Worm (Caenorhabditis elegans) whole organism, L3 larva: Measurements from ENCODE around the gene Y48D7A.1.

ENCODE experiments used
- ZK546.5 ChIP-seq: sonication (generic microtip); optimal IDR thresholded peaks from 2 replicates; lab custom pipeline; 2017; ENCODE audit warnings: missing biosample characterization, missing genetic modification characterization
- aly-2 ChIP-seq: fragments of 150-350 bp; optimal IDR thresholded peaks from 2 replicates; lab custom pipeline; 2014; ENCODE audit warnings: missing biosample characterization, missing genetic modification characterization
- ceh-16 ChIP-seq: sonication (generic microtip); optimal IDR thresholded peaks from 2 replicates; lab custom pipeline; 2017; ENCODE audit warnings: missing biosample characterization, missing genetic modification characterization
- ceh-82 ChIP-seq: fragments of 150-350 bp; optimal IDR thresholded peaks from 2 replicates; lab custom pipeline; 2014; ENCODE audit warnings: missing biosample characterization, missing genetic modification characterization
- elt-1 ChIP-seq: fragments of 150-350 bp; optimal IDR thresholded peaks from 2 replicates; lab custom pipeline; 2014; ENCODE audit warnings: missing biosample characterization, missing genetic modification characterization
- fos-1 ChIP-seq: fragments of 150-350 bp; optimal IDR thresholded peaks from 2 replicates; lab custom pipeline; 2014; ENCODE audit warnings: missing biosample characterization, missing genetic modification characterization
- lin-15B ChIP-seq: fragments of 150-350 bp; optimal IDR thresholded peaks from 2 replicates; lab custom pipeline; 2014; ENCODE audit warnings: missing biosample characterization, missing genetic modification characterization
- mdl-1 ChIP-seq: fragments of 150-350 bp; optimal IDR thresholded peaks from 2 replicates; lab custom pipeline; 2014; ENCODE audit warnings: missing biosample characterization, missing genetic modification characterization
- nhr-23 ChIP-seq: fragments of 150-350 bp; optimal IDR thresholded peaks from 2 replicates; lab custom pipeline; 2014; ENCODE audit warnings: missing biosample characterization, missing genetic modification reagents, missing genetic modification characterization
- nhr-43 ChIP-seq: sonication (generic microtip); optimal IDR thresholded peaks from 2 replicates; lab custom pipeline; 2016; ENCODE audit warnings: mild to moderate bottlenecking, missing genetic modification characterization, missing compliant biosample characterization; ENCODE audit not compliant: poor library complexity, severe bottlenecking
- sea-2 ChIP-seq: fragments of 150-350 bp; sonication (generic microtip); optimal IDR thresholded peaks from 4 replicates; lab custom pipeline; 2014; ENCODE audit warnings: missing biosample characterization, missing genetic modification reagents, missing genetic modification characterization
- zag-1 ChIP-seq: fragments of 150-350 bp; optimal IDR thresholded peaks from 2 replicates; lab custom pipeline; 2014; ENCODE audit warnings: missing biosample characterization, missing genetic modification characterization
- ztf-11 ChIP-seq: fragments of 150-350 bp; optimal IDR thresholded peaks from 2 replicates; lab custom pipeline; 2014; ENCODE audit warnings: missing biosample characterization, missing genetic modification characterization

ce11 chrX:2976148-2976547, 33.1 kb upstream of the Y48D7A.1 start, which contains the start of gene aakg-3:
- TF ChIP-seq lin-15B (tag; lab: Kevin White, UChicago) (no peak), sea-2 (GFP tag; lab: Kevin White, UChicago) (no peak), zag-1 (tag; lab: Kevin White, UChicago) (no peak), ceh-82 (no peak), elt-1 (tag; lab: Kevin White, UChicago) (no peak), nhr-23 (tag; lab: Kevin White, UChicago) (no peak), aly-2 (tag; lab: Kevin White, UChicago) (no peak), ztf-11 (no peak), ZK546.5 (tag; lab: Kevin White, UChicago) (no peak), fos-1 (no peak), nhr-43 (tag; lab: Kevin White, UChicago) (no peak), mdl-1 (tag; lab: Kevin White, UChicago) (no peak), ceh-16 (tag; lab: Kevin White, UChicago) (no peak)
